Fruit fly (Drosophila melanogaster) whole organism, wandering third instar larva: ENCODE measurements around the gene sick.

Experiments used
- CrebA ChIP-seq: fragments of 200-800 bp; sonication (Bioruptor generic); optimal IDR thresholded peaks from 2 replicates; lab custom pipeline; 2016; ENCODE audit warnings: missing biosample characterization, mild to moderate bottlenecking, missing genetic modification characterization, borderline replicate concordance
- Dfd ChIP-seq: fragments of >200 bp; optimal IDR thresholded peaks from 2 replicates; lab custom pipeline; 2017; ENCODE audit warnings: missing biosample characterization, missing genetic modification characterization
- OdsH ChIP-seq: fragments of 200-800 bp; sonication (Bioruptor generic); optimal IDR thresholded peaks from 2 replicates; lab custom pipeline; 2016; ENCODE audit warnings: missing biosample characterization, mild to moderate bottlenecking, missing genetic modification characterization
- br ChIP-seq: fragments of 200-800 bp; sonication (Bioruptor generic); optimal IDR thresholded peaks from 2 replicates; lab custom pipeline; 2016; ENCODE audit warnings: missing biosample characterization, missing genetic modification characterization
- foxo ChIP-seq, 2 experiments: fragments of 200-800 bp; sonication (Bioruptor generic); optimal IDR thresholded peaks; 2 replicates in 1 of 2; 3 replicates in 1 of 2; lab custom pipeline; 2016 to 2017; ENCODE audit warnings: missing biosample characterization in 2 of 2, missing genetic modification characterization in 2 of 2
- fru ChIP-seq: fragments of 200-800 bp; sonication (Bioruptor generic); optimal IDR thresholded peaks from 3 replicates; lab custom pipeline; 2016; ENCODE audit warnings: missing biosample characterization, mild to moderate bottlenecking, missing genetic modification characterization
- h ChIP-seq: fragments of 200-800 bp; sonication (Bioruptor generic); optimal IDR thresholded peaks from 3 replicates; lab custom pipeline; 2016; ENCODE audit warnings: missing biosample characterization, mild to moderate bottlenecking, missing genetic modification characterization
- jim ChIP-seq: fragments of 175-275, 200-325 bp; sonication (Bioruptor generic); optimal IDR thresholded peaks from 2 replicates; lab custom pipeline; 2016; ENCODE audit warnings: missing biosample characterization, mild to moderate bottlenecking, missing genetic modification characterization
- pan ChIP-seq: fragments of >200 bp; optimal IDR thresholded peaks from 2 replicates; lab custom pipeline; 2017
- sage ChIP-seq: fragments of 200-800 bp; sonication (Bioruptor generic); optimal IDR thresholded peaks from 2 replicates; lab custom pipeline; 2016; ENCODE audit warnings: missing biosample characterization, mild to moderate bottlenecking, missing genetic modification characterization
- sv ChIP-seq: fragments of 200-800 bp; sonication (Bioruptor generic); optimal IDR thresholded peaks from 3 replicates; lab custom pipeline; 2016; ENCODE audit warnings: missing biosample characterization, missing genetic modification characterization
- usp ChIP-seq: fragments of >200 bp; optimal IDR thresholded peaks from 2 replicates; lab custom pipeline; 2017; ENCODE audit warnings: missing biosample characterization, missing genetic modification characterization

- TF ChIP-seq OdsH (no peak), br (no peak), sv (GFP tag; lab: Kevin White, UChicago) (no peak), fru (GFP tag; lab: Kevin White, UChicago) (peak; percentile 15), jim (GFP tag; lab: Kevin White, UChicago) (no peak), usp (GFP tag; lab: Kevin White, UChicago) (no peak), foxo (GFP tag; optimal IDR thresholded peaks at IDR 0.05; lab: Kevin White, UChicago) (peak in 1 of 2 experiments; percentile 32), CrebA (GFP tag; lab: Kevin White, UChicago) (no peak), pan (lab: Kevin White, UChicago) (no peak), h (GFP tag; lab: Kevin White, UChicago) (peak; percentile 19), sage (GFP tag; lab: Kevin White, UChicago) (no peak), Dfd (GFP tag; lab: Kevin White, UChicago) (no peak)
Observed at dm6 chr2L:20002086-20002485, 205.9 kb downstream of the sick start.
